Worm (Caenorhabditis elegans) whole organism, late embryonic: ENCODE data around the gene Y43F8A.1.

Experiments
- F13H6.1 ChIP-seq: sonication (generic microtip); optimal IDR thresholded peaks from 2 replicates; lab custom pipeline; 2016; ENCODE audit warnings: missing genetic modification characterization, missing compliant biosample characterization
- T23F11.4 ChIP-seq: fragments of 200-800 bp; sonication (Bioruptor generic); optimal IDR thresholded peaks from 2 replicates; lab custom pipeline; 2018; ENCODE audit warnings: mild to moderate bottlenecking, missing genetic modification characterization, missing compliant biosample characterization
- dve-1 ChIP-seq: sonication (generic microtip); optimal IDR thresholded peaks from 2 replicates; lab custom pipeline; 2017; ENCODE audit warnings: antibody characterized with exemption, mild to moderate bottlenecking, missing genetic modification characterization, missing compliant biosample characterization
- eyg-1 ChIP-seq: sonication (generic microtip); optimal IDR thresholded peaks from 2 replicates; lab custom pipeline; 2016; ENCODE audit warnings: missing genotype, missing genetic modification characterization, missing compliant biosample characterization
- fax-1 ChIP-seq: sonication (generic microtip); optimal IDR thresholded peaks from 2 replicates; lab custom pipeline; 2016; ENCODE audit warnings: missing genotype, missing genetic modification characterization, missing compliant biosample characterization
- fkh-6 ChIP-seq: sonication (generic microtip); optimal IDR thresholded peaks from 2 replicates; lab custom pipeline; 2016; ENCODE audit warnings: missing genetic modification characterization, missing compliant biosample characterization
- lin-11 ChIP-seq: fragments of 200-800 bp; sonication (Bioruptor generic); optimal IDR thresholded peaks from 2 replicates; lab custom pipeline; 2018; ENCODE audit warnings: mild to moderate bottlenecking, missing genetic modification characterization, missing compliant biosample characterization
- mec-3 ChIP-seq: sonication (generic microtip); optimal IDR thresholded peaks from 2 replicates; lab custom pipeline; 2016; ENCODE audit warnings: borderline replicate concordance, missing genetic modification characterization, missing compliant biosample characterization
- nfya-1 ChIP-seq: sonication (generic microtip); optimal IDR thresholded peaks from 2 replicates; lab custom pipeline; 2017; ENCODE audit warnings: missing genetic modification characterization, mild to moderate bottlenecking, missing compliant biosample characterization, antibody characterized with exemption, moderate library complexity
- npax-4 ChIP-seq: sonication (generic microtip); optimal IDR thresholded peaks from 2 replicates; lab custom pipeline; 2016; ENCODE audit warnings: missing genetic modification characterization, missing compliant biosample characterization
- pha-4 ChIP-seq: fragments of 150-350 bp; optimal IDR thresholded peaks from 2 replicates; lab custom pipeline; 2018; ENCODE audit warnings: missing biosample characterization, missing genetic modification reagents, missing genetic modification characterization
- ref-2 ChIP-seq: sonication (generic microtip); optimal IDR thresholded peaks from 2 replicates; lab custom pipeline; 2016; ENCODE audit warnings: missing genetic modification characterization, missing compliant biosample characterization
- sdc-2 ChIP-seq: sonication (generic microtip); optimal IDR thresholded peaks from 2 replicates; lab custom pipeline; 2016; ENCODE audit warnings: missing genotype, missing genetic modification characterization, missing compliant biosample characterization
- zip-5 ChIP-seq: sonication (generic microtip); optimal IDR thresholded peaks from 2 replicates; lab custom pipeline; 2016; ENCODE audit warnings: missing genetic modification characterization, missing compliant biosample characterization

DNA sequence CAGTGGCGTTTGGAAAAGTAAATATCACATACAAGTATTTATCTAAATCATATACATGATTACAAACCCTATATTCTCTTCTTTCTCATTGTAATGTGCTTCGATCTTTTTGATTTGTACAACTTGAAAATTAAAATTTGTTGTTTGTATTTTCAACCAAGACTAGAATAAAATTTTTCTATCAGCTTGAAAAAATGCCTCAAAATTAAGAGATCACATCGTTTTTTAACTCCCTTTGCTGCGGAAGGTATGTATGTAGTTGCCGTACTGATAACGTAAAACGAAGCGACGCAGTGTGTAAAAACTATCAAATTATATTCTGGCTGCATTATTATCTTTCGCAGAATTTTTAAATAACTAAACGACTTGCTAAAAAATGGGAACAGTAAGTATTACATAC is 47.5 kb downstream of the Y43F8A.1 start, which contains the start of gene C25F9.15:
- no peak for TF ChIP-seq pha-4 (tag; lab: Kevin White, UChicago)
- no peak for TF ChIP-seq ref-2
- TF ChIP-seq fax-1 = no peak
- no peak for TF ChIP-seq T23F11.4 (GFP tag; lab: Kevin White, UChicago)
- no peak for TF ChIP-seq mec-3 (tag; lab: Kevin White, UChicago)
- TF ChIP-seq eyg-1 (tag; lab: Kevin White, UChicago) = no peak
- no peak for TF ChIP-seq fkh-6 (tag; lab: Kevin White, UChicago)
- TF ChIP-seq nfya-1 (tag; lab: Kevin White, UChicago) = no peak
- TF ChIP-seq dve-1 (tag; lab: Kevin White, UChicago) = no peak
- TF ChIP-seq npax-4 (tag; lab: Kevin White, UChicago) = no peak
- TF ChIP-seq sdc-2 (tag; lab: Kevin White, UChicago) = no peak
- TF ChIP-seq F13H6.1 (tag; lab: Kevin White, UChicago) = no peak
- TF ChIP-seq lin-11 (tag; lab: Kevin White, UChicago) = no peak
- TF ChIP-seq zip-5 = no peak
